Worm (Caenorhabditis elegans): ENCODE data around the gene asna-1.

DNA sequence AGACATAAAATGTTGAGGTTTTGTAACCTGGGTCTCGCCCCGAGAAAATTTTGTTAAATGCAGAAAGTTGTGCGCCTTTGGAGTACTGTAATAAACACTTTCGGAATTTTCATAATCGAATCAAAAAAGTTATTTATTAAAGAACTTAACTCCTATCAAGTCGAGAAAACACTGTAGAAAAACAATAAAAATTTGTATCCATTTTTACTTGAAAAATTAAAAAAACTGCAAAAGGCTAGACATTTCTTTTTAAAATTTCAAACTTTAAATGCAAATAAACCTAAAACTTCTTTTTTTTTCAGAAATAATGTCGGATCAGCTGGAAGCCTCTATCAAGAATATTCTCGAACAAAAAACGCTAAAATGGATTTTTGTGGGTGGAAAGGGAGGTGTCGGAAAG lies at the start of gene asna-1:
- TF ChIP-seq snpc-4 (GFP tag; optimal IDR thresholded peaks at IDR 0.05): no peak
- no peak for TF ChIP-seq snpc-4 (tag; optimal IDR thresholded peaks at IDR 0.05)
- no peak for TF ChIP-seq F57C9.4 (tag; optimal IDR thresholded peaks at IDR 0.05)
- TF ChIP-seq dpff-1 (tag; optimal IDR thresholded peaks at IDR 0.05): no peak
- TF ChIP-seq ceh-58 (GFP tag; IDR thresholded peaks at IDR 0.05): no peak
